Fruit fly (Drosophila melanogaster) whole organism, embryonic: Measurements from ENCODE around the gene nompC.

Experiments used
- CG10462 ChIP-seq: fragments of 200-800 bp; sonication (Bioruptor generic); optimal IDR thresholded peaks from 2 replicates; lab custom pipeline; 2016; ENCODE audit warnings: missing biosample characterization, missing genetic modification characterization
- CG11247 ChIP-seq: fragments of 200-800 bp; sonication (Bioruptor generic); IDR thresholded peaks from 2 replicates; pipeline ENCODE4 v1.3.6; 2022; ENCODE audit warnings: missing biosample characterization, missing genetic modification characterization
- CG12942 ChIP-seq: fragments of 200-800 bp; sonication (Bioruptor generic); optimal IDR thresholded peaks from 3 replicates; lab custom pipeline; 2016; ENCODE audit warnings: missing biosample characterization, missing genetic modification characterization
- CG13624 ChIP-seq: fragments of 200-800 bp; sonication (Bioruptor generic); optimal IDR thresholded peaks from 2 replicates; lab custom pipeline; 2016; ENCODE audit warnings: missing biosample characterization, missing genetic modification characterization
- CG13775 ChIP-seq: fragments of 200-800 bp; sonication (Bioruptor generic); optimal IDR thresholded peaks from 3 replicates; lab custom pipeline; 2017; ENCODE audit warnings: missing biosample characterization, mild to moderate bottlenecking, missing genetic modification characterization
- CG15601 ChIP-seq: fragments of 200-800 bp; sonication (Bioruptor generic); optimal IDR thresholded peaks from 3 replicates; lab custom pipeline; 2019; ENCODE audit warnings: missing biosample characterization, mild to moderate bottlenecking, missing genetic modification characterization, moderate library complexity
- CG18262 ChIP-seq: fragments of 200-800 bp; optimal IDR thresholded peaks from 3 replicates; lab custom pipeline; 2019; ENCODE audit warnings: missing biosample characterization, mild to moderate bottlenecking, missing genetic modification characterization, moderate library complexity
- CG4404 ChIP-seq: fragments of 200-800 bp; sonication (Bioruptor generic); IDR thresholded peaks from 2 replicates; pipeline ENCODE4 v1.3.6; 2022; ENCODE audit warnings: missing biosample characterization, missing genetic modification characterization
- CG5245 ChIP-seq: fragments of 200-800 bp; sonication (Bioruptor generic); optimal IDR thresholded peaks from 3 replicates; lab custom pipeline; 2016; ENCODE audit warnings: missing biosample characterization, missing genetic modification characterization
- CG7928 ChIP-seq: fragments of 200-800 bp; sonication (Bioruptor generic); optimal IDR thresholded peaks from 2 replicates; lab custom pipeline; 2017; ENCODE audit warnings: missing biosample characterization, mild to moderate bottlenecking, missing genetic modification characterization
- CG8359 ChIP-seq: fragments of 200-800 bp; sonication (Bioruptor generic); optimal IDR thresholded peaks from 2 replicates; lab custom pipeline; 2017; ENCODE audit warnings: missing biosample characterization, mild to moderate bottlenecking, missing genetic modification characterization, borderline replicate concordance
- CHES-1-like ChIP-seq: fragments of 200-800 bp; sonication (Bioruptor generic); optimal IDR thresholded peaks from 2 replicates; lab custom pipeline; 2016; ENCODE audit warnings: missing biosample characterization, missing genetic modification characterization
- Dbx ChIP-seq: fragments of 200-800 bp; sonication (Bioruptor generic); IDR thresholded peaks from 3 replicates; pipeline ENCODE4 v1.3.6; 2022; ENCODE audit warnings: missing biosample characterization, missing genetic modification characterization
- Eip74EF ChIP-seq, 2 experiments: fragments of 200-800 bp in 1 of 2; fragments of >200 bp in 1 of 2; sonication (Bioruptor generic) in 1 of 2; optimal IDR thresholded peaks; 2 replicates each; lab custom pipeline; 2017 to 2019; ENCODE audit warnings: missing biosample characterization in 2 of 2, missing genetic modification characterization in 2 of 2, mild to moderate bottlenecking in 1 of 2, moderate library complexity in 1 of 2
- Hand ChIP-seq: fragments of 200-800 bp; sonication (Bioruptor generic); optimal IDR thresholded peaks from 2 replicates; lab custom pipeline; 2017; ENCODE audit warnings: mild to moderate bottlenecking, missing biosample characterization, missing genetic modification reagents, missing genetic modification characterization
- Hmr ChIP-seq: fragments of 200-800 bp; sonication (Bioruptor generic); optimal IDR thresholded peaks from 3 replicates; lab custom pipeline; 2017; ENCODE audit warnings: mild to moderate bottlenecking, missing biosample characterization, missing genetic modification reagents, missing genetic modification characterization
- MTF-1 ChIP-seq: fragments of 200-800 bp; sonication (Bioruptor generic); optimal IDR thresholded peaks from 2 replicates; lab custom pipeline; 2018; ENCODE audit warnings: missing biosample characterization, mild to moderate bottlenecking, missing genetic modification characterization, borderline replicate concordance
- Max ChIP-seq: fragments of 200-800 bp; sonication (Bioruptor generic); optimal IDR thresholded peaks from 2 replicates; lab custom pipeline; 2016; ENCODE audit warnings: missing biosample characterization, mild to moderate bottlenecking, missing genetic modification characterization
- Myb ChIP-seq: fragments of 200-800 bp; sonication (Bioruptor generic); optimal IDR thresholded peaks from 2 replicates; lab custom pipeline; 2016; ENCODE audit warnings: missing biosample characterization, missing genetic modification characterization
- Scr ChIP-seq: fragments of 200-800 bp; sonication (Bioruptor generic); IDR thresholded peaks from 2 replicates; pipeline ENCODE4 v1.3.6; 2022; ENCODE audit warnings: missing biosample characterization, missing genetic modification characterization; ENCODE audit not compliant: partially characterized antibody
- Sin3A ChIP-seq: fragments of >200 bp; optimal IDR thresholded peaks from 2 replicates; lab custom pipeline; 2018
- Six4 ChIP-seq: fragments of 200-800 bp; sonication (Bioruptor generic); optimal IDR thresholded peaks from 2 replicates; lab custom pipeline; 2016; ENCODE audit warnings: missing biosample characterization, missing genetic modification characterization
- Ssrp ChIP-seq: fragments of 200-800 bp; sonication (Bioruptor generic); optimal IDR thresholded peaks from 2 replicates; lab custom pipeline; 2018; ENCODE audit warnings: missing biosample characterization, mild to moderate bottlenecking, missing genetic modification characterization, moderate library complexity
- ato ChIP-seq: fragments of 200-800 bp; sonication (Bioruptor generic); IDR thresholded peaks from 2 replicates; pipeline ENCODE4 v1.3.6; 2022; ENCODE audit warnings: missing biosample characterization, missing genetic modification characterization; ENCODE audit not compliant: partially characterized antibody
- bbx ChIP-seq: fragments of 200-800 bp; sonication (Bioruptor generic); IDR thresholded peaks from 2 replicates; pipeline ENCODE4 v1.3.6; 2022; ENCODE audit warnings: missing biosample characterization, missing genetic modification characterization; ENCODE audit not compliant: partially characterized antibody
- bowl ChIP-seq: fragments of 200-800 bp; sonication (Bioruptor generic); IDR thresholded peaks from 2 replicates; pipeline ENCODE4 v1.3.6; 2022; ENCODE audit warnings: missing biosample characterization, missing genetic modification characterization
- cg ChIP-seq: fragments of 200-800 bp; sonication (Bioruptor generic); optimal IDR thresholded peaks from 3 replicates; lab custom pipeline; 2019; ENCODE audit warnings: missing biosample characterization, mild to moderate bottlenecking, missing genetic modification characterization, moderate library complexity
- exex ChIP-seq: fragments of 200-800 bp; sonication (Bioruptor generic); optimal IDR thresholded peaks from 4 replicates; lab custom pipeline; 2018; ENCODE audit warnings: missing biosample characterization, mild to moderate bottlenecking, missing genetic modification characterization, moderate library complexity
- fd3F ChIP-seq: fragments of 200-800 bp; sonication (Bioruptor generic); optimal IDR thresholded peaks from 2 replicates; lab custom pipeline; 2018; ENCODE audit warnings: missing biosample characterization, mild to moderate bottlenecking, missing genetic modification characterization, moderate library complexity
- gcm2 ChIP-seq: fragments of 200-800 bp; sonication (Bioruptor generic); optimal IDR thresholded peaks from 2 replicates; lab custom pipeline; 2016; ENCODE audit warnings: missing biosample characterization, missing genetic modification characterization
- gem ChIP-seq: fragments of 200-800 bp; sonication (Bioruptor generic); optimal IDR thresholded peaks from 2 replicates; lab custom pipeline; 2019; ENCODE audit warnings: missing biosample characterization, mild to moderate bottlenecking, missing genetic modification characterization, moderate library complexity
- grn ChIP-seq: fragments of 200-800 bp; sonication (Bioruptor generic); optimal IDR thresholded peaks from 3 replicates; lab custom pipeline; 2017; ENCODE audit warnings: missing biosample characterization, missing genetic modification characterization
- gsb-n ChIP-seq: fragments of 200-800 bp; sonication (Bioruptor generic); optimal IDR thresholded peaks from 3 replicates; lab custom pipeline; 2018; ENCODE audit warnings: missing biosample characterization, mild to moderate bottlenecking, missing genetic modification characterization
- lilli ChIP-seq: fragments of 200-800 bp; sonication (Bioruptor generic); optimal IDR thresholded peaks from 3 replicates; lab custom pipeline; 2016; ENCODE audit warnings: missing biosample characterization, missing genetic modification characterization
- lov ChIP-seq, 2 experiments: fragments of 200-800 bp in 1 of 2; fragments of >200 bp in 1 of 2; sonication (Bioruptor generic) in 1 of 2; IDR thresholded peaks in 1 of 2; optimal IDR thresholded peaks in 1 of 2; 2 replicates in 1 of 2; 3 replicates in 1 of 2; pipeline versions ENCODE4 v1.3.6 to Lab custom; 2017 to 2022; ENCODE audit warnings: missing biosample characterization in 1 of 2, missing genetic modification characterization in 1 of 2
- nerfin-1 ChIP-seq: fragments of 200-800 bp; sonication (Bioruptor generic); optimal IDR thresholded peaks from 3 replicates; lab custom pipeline; 2019; ENCODE audit warnings: missing biosample characterization, mild to moderate bottlenecking, missing genetic modification characterization, moderate library complexity
- nmo ChIP-seq: fragments of 200-800 bp; sonication (Bioruptor generic); optimal IDR thresholded peaks from 2 replicates; lab custom pipeline; 2018; ENCODE audit warnings: missing biosample characterization, mild to moderate bottlenecking, missing genetic modification characterization, moderate library complexity
- pzg ChIP-seq: fragments of 200-800 bp; sonication (Bioruptor generic); optimal IDR thresholded peaks from 3 replicates; lab custom pipeline; 2018; ENCODE audit warnings: missing biosample characterization, mild to moderate bottlenecking, missing genetic modification characterization, moderate library complexity
- row ChIP-seq: fragments of 200-800 bp; sonication (Bioruptor generic); IDR thresholded peaks from 3 replicates; pipeline ENCODE4 v1.3.6; 2022; ENCODE audit warnings: missing biosample characterization, missing genetic modification characterization
- sens ChIP-seq: fragments of 200-800 bp; sonication (Bioruptor generic); peaks from one replicate; lab custom pipeline; 2016; ENCODE audit warnings: missing biosample characterization, missing genetic modification characterization
- so ChIP-seq: fragments of 200-800 bp; sonication (Bioruptor generic); IDR thresholded peaks from 3 replicates; pipeline ENCODE4 v1.3.6; 2022; ENCODE audit warnings: missing biosample characterization, missing genetic modification characterization

nompC gene

dm6 chr2L:5365841-5366240 is 19.8 kb downstream of the nompC start (continued):
- TF ChIP-seq Hmr (GFP tag; lab: Kevin White, UChicago) (peak; percentile 9), pzg (GFP tag; lab: Kevin White, UChicago) (no peak), so (GFP tag; lab: Robert Waterston, UW) (no peak), Max (GFP tag; lab: Kevin White, UChicago) (peak; percentile 5), nmo (peak; percentile 33), CG10462 (GFP tag; lab: Kevin White, UChicago) (no peak), Ssrp (tag; lab: Kevin White, UChicago) (peak; percentile 8), lilli (GFP tag; lab: Kevin White, UChicago) (peak; percentile 11), CG15601 (peak; percentile 23), ato (no peak), fd3F (GFP tag; lab: Kevin White, UChicago) (peak; percentile 1), CG4404 (GFP tag; lab: Robert Waterston, UW) (no peak), Six4 (no peak), gsb-n (tag; lab: Kevin White, UChicago) (peak; percentile 6), CG18262 (tag; lab: Kevin White, UChicago) (peak; percentile 51), Dbx (no peak; the same call in 2 of the 3 replicates), Myb (GFP tag; lab: Kevin White, UChicago) (peak; percentile 35), gcm2 (GFP tag; lab: Kevin White, UChicago) (no peak), CG7928 (GFP tag; lab: Kevin White, UChicago) (no peak)

dm6 chr2L:5367983-5368382 is 22.0 kb downstream of the nompC start:
- TF ChIP-seq gem (peak; percentile 5), Hand (GFP tag; lab: Kevin White, UChicago) (no peak), nerfin-1 (no peak), row (GFP tag; lab: Robert Waterston, UW) (no peak), exex (tag; lab: Kevin White, UChicago) (no peak), CG13624 (GFP tag; lab: Kevin White, UChicago) (no peak), grn (GFP tag; lab: Kevin White, UChicago) (peak; percentile 25), bbx (GFP tag; lab: Robert Waterston, UW) (no peak), pzg (GFP tag; lab: Kevin White, UChicago) (no peak), Eip74EF (GFP tag; optimal IDR thresholded peaks at IDR 0.05; lab: Kevin White, UChicago) (no peak), Scr (GFP tag; lab: Robert Waterston, UW) (no peak), bowl (GFP tag; lab: Robert Waterston, UW) (no peak), CG12942 (GFP tag; lab: Kevin White, UChicago) (no peak), lov (optimal IDR thresholded peaks at IDR 0.05; lab: Kevin White, UChicago) (no peak), lov (GFP tag; IDR thresholded peaks at IDR 0.05; lab: Robert Waterston, UW) (no peak), CG8359 (GFP tag; lab: Kevin White, UChicago) (no peak), CHES-1-like (no peak), CG13775 (no peak), MTF-1 (no peak), cg (GFP tag; lab: Kevin White, UChicago) (no peak), CG5245 (GFP tag; lab: Kevin White, UChicago) (no peak), Sin3A (lab: Kevin White, UChicago) (no peak), CG7928 (GFP tag; lab: Kevin White, UChicago) (no peak), CG11247 (GFP tag; lab: Robert Waterston, UW) (no peak), sens (GFP tag; lab: Kevin White, UChicago) (peak; percentile 54)
- TF ChIP-seq, all 482 proteins: peak for 3
